Worm (Caenorhabditis elegans): ENCODE data around the gene F54F7.8.

F54F7.8 gene

ce11 chrX:11854903-11855302 is at the start of gene F54F7.8:
Gene F54F7.8 (minus strand): TSS chrX:11855003.
- no peak for TF ChIP-seq unc-62 (GFP tag; optimal IDR thresholded peaks at IDR 0.05)

- TF ChIP-seq unc-62 (GFP tag; optimal IDR thresholded peaks at IDR 0.05) = no peak
Measured at ce11 chrX:11902661-11903060, 47.9 kb upstream of the F54F7.8 start, which contains the start of gene Y62H9A.10. Gene Y62H9A.10 (minus strand): TSS chrX:11902761.

DNA sequence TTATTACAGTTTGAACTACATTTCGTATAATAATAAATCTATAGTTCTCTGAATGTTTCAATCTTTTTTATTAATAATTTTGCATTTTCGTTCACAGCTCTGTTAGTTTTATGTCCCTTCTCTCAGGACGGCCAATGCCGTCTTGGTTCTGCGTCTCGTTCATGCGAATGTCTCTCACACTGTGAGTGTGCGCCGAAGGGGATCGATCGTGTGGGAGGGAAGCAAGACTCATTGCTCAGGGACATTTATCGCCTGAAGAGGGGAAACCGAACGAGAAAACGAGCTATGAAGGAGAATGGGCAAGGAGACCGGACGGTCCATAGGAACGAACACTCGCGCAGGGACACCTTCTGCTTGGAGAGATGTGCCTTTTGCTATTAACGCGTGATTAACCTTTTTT is 44.2 kb upstream of the F54F7.8 start:
- TF ChIP-seq unc-62 (GFP tag; optimal IDR thresholded peaks at IDR 0.05) = no peak

ce11 chrX:11898040-11898439 is 43.2 kb upstream of the F54F7.8 start, which contains the start of gene Y62H9A.9:
Gene Y62H9A.9 (minus strand): TSS chrX:11898140.
- TF ChIP-seq unc-62 (GFP tag; optimal IDR thresholded peaks at IDR 0.05) = no peak

DNA sequence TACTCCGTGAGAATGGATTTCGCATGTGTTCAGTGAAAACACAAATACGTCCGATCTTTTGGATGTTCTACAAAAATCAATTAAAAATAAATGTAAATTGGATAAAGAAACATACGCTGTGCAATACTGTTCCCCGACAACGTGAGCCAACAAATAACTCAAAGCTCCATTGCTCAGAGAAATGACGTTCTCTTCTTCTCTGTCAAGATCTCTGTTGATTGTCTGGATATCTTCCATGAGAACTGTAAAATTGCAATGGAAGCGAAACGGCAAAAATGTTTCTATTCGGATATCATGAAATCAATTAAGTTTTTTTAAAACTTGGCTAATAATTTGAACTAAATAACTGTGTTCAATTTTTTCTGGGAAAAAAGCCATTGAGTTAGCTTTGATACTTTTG is 41.9 kb upstream of the F54F7.8 start:
- no peak for TF ChIP-seq unc-62 (GFP tag; optimal IDR thresholded peaks at IDR 0.05)

- no peak for TF ChIP-seq unc-62 (GFP tag; optimal IDR thresholded peaks at IDR 0.05)
Measured at ce11 chrX:11892328-11892727, 37.5 kb upstream of the F54F7.8 start, which contains the start of gene Y62H9A.8. Gene Y62H9A.8 (minus strand): TSS chrX:11892428.

- no peak for TF ChIP-seq unc-62 (GFP tag; optimal IDR thresholded peaks at IDR 0.05)
Measured at ce11 chrX:11885577-11885976, 30.8 kb upstream of the F54F7.8 start, which contains the start of gene Y62H9A.7. Gene Y62H9A.7 (minus strand): TSS chrX:11885677.

- no peak for TF ChIP-seq unc-62 (GFP tag; optimal IDR thresholded peaks at IDR 0.05)
Measured at ce11 chrX:11882800-11883199, 28.0 kb upstream of the F54F7.8 start, which contains the start of the genes Y62H9A.5 and ule-5. Gene Y62H9A.5 (minus strand): TSS chrX:11882900. Gene ule-5 (plus strand): TSS chrX:11883127.

- no peak for TF ChIP-seq unc-62 (GFP tag; optimal IDR thresholded peaks at IDR 0.05)
Measured at ce11 chrX:11879871-11880270, 25.1 kb upstream of the F54F7.8 start, which contains the start of the genes Y62H9A.3 and Y62H9A.4. Gene Y62H9A.3 (minus strand): TSS chrX:11879971. Gene Y62H9A.4 (plus strand): TSS chrX:11880126.

ce11 chrX:11878109-11878508 is 23.3 kb upstream of the F54F7.8 start, which contains the start of gene Y62H9A.2:
Gene Y62H9A.2 (minus strand): TSS chrX:11878209.
- no peak for TF ChIP-seq unc-62 (GFP tag; optimal IDR thresholded peaks at IDR 0.05)

ce11 chrX:11875260-11875659 is 20.5 kb upstream of the F54F7.8 start, which contains the start of gene Y62H9A.1:
Gene Y62H9A.1 (plus strand): TSS chrX:11875541.
- TF ChIP-seq unc-62 (GFP tag; optimal IDR thresholded peaks at IDR 0.05) = no peak

- no peak for TF ChIP-seq unc-62 (GFP tag; optimal IDR thresholded peaks at IDR 0.05)
Measured at ce11 chrX:11872210-11872609, 17.4 kb upstream of the F54F7.8 start.

DNA sequence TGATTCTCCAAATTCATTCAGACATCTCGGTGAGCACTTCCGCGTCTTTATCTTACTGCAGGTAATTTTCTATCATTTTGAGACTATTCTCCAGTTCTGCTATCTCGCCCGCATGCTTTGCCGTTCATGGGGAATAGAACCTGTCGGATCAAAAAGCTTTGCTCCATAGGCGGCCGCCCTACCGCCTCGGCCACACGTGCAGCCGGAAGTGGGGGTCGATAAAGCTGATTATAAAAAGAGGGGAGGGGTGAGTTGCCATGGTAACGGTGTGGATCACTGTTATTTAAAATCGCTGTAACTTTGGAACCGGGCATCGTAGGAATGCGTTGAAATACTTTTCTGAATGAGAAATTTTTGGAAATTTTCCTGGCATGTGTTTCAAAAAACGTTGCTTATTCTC is 15.6 kb upstream of the F54F7.8 start:
- no peak for TF ChIP-seq unc-62 (GFP tag; optimal IDR thresholded peaks at IDR 0.05)

DNA sequence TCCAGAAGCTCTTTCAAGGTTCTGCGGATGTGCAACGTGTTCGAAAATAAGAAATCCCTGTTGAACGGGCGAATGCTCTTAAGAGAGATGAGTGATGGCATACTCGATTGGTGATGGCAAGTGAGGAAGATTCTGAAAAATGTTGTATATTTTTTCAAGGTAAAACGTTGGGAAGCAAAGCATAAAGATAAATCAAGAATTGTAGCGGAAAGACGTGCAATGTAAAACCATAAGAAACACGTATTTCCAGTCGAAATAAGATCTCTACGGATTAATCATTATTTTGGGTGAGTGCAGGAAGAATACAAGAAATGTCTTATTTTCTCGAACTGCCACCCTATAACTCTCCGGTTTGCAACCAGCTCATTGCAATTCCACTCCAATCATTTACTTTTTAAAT is 14.5 kb upstream of the F54F7.8 start, which contains the start of gene dot-1.2:
Gene dot-1.2 (minus strand): TSS at position 101 of the 400 bp plus-strand sequence.
- TF ChIP-seq unc-62 (GFP tag; optimal IDR thresholded peaks at IDR 0.05) = no peak

DNA sequence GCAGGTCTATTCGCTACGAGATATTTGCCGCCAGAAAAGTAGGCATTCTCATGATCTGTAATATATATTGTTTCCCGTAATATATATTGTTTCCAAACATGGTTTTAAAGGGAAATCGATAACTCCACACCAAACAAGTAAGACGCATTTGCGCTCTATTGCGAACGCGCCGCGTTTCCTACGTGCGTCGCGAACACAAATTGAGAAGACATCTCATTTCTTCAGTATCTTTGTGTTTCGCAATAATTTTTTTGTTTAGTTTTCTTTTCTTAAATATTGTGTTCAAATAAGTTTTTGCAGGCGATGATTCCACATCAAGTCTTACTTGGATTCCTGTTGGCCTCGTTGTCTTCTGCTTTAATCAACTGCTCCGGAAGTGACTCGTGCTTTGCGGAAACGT is 10.3 kb upstream of the F54F7.8 start, which contains the start of gene F54F7.6:
Gene F54F7.6 (plus strand): TSS at position 301 of the 400 bp plus-strand sequence.
- no peak for TF ChIP-seq unc-62 (GFP tag; optimal IDR thresholded peaks at IDR 0.05)

ce11 chrX:11863307-11863706 is 8.5 kb upstream of the F54F7.8 start, which contains the start of gene F54F7.10:
Gene F54F7.10 (plus strand): TSS chrX:11863607.
- no peak for TF ChIP-seq unc-62 (GFP tag; optimal IDR thresholded peaks at IDR 0.05)

DNA sequence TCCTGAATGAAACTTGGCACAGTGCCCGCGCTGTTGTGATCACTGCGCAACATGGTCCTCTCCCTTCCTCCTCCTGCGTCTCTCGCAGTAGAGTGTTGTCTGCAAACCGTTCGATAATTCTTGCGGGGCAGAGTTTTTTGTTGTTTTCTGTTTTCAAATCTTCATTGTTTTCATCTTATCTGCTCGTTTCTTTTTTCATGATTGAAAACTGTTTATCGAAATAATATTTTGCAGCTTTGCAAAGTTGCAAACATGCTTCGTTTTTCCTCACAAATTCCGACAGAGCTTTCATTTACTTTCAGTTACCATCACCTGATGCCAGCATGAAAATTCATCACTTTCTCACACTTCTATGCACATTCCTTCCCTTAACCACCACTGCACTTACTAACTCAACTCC is 2.4 kb upstream of the F54F7.8 start, which contains the start of gene mes-1:
Gene mes-1 (plus strand): TSS at position 301 of the 400 bp plus-strand sequence.
- no peak for TF ChIP-seq unc-62 (GFP tag; optimal IDR thresholded peaks at IDR 0.05)

Data from whole organism, dauer.